Fruit fly (Drosophila melanogaster) whole organism, wandering third instar larva: Measurements from ENCODE around the gene CG33514.

ENCODE experiments used
- Abd-B ChIP-seq: fragments of >200 bp; optimal IDR thresholded peaks from 2 replicates; lab custom pipeline; 2017; ENCODE audit warnings: missing biosample characterization, missing genetic modification characterization
- CG9705 ChIP-seq: fragments of 200-800 bp; sonication (Bioruptor generic); optimal IDR thresholded peaks from 2 replicates; lab custom pipeline; 2018; ENCODE audit warnings: missing biosample characterization, mild to moderate bottlenecking, missing genetic modification characterization
- Dfd ChIP-seq: fragments of >200 bp; optimal IDR thresholded peaks from 2 replicates; lab custom pipeline; 2017; ENCODE audit warnings: missing biosample characterization, missing genetic modification characterization
- GATAd ChIP-seq: sonication (Bioruptor generic); optimal IDR thresholded peaks from 2 replicates; lab custom pipeline; 2016; ENCODE audit warnings: missing biosample characterization, missing genetic modification characterization
- HLH106 ChIP-seq: fragments of 200-800 bp; optimal IDR thresholded peaks from 3 replicates; lab custom pipeline; 2019; ENCODE audit warnings: missing biosample characterization, mild to moderate bottlenecking, missing genetic modification characterization, moderate library complexity
- Hnf4 ChIP-seq: fragments of 200-800 bp; sonication (Bioruptor generic); optimal IDR thresholded peaks from 2 replicates; lab custom pipeline; 2016; ENCODE audit warnings: missing biosample characterization, mild to moderate bottlenecking, missing genetic modification characterization
- Hr83 ChIP-seq: fragments of 200-300 bp; sonication (Bioruptor generic); optimal IDR thresholded peaks from 2 replicates; lab custom pipeline; 2016; ENCODE audit warnings: missing biosample characterization, mild to moderate bottlenecking, missing genetic modification characterization, moderate library complexity; ENCODE audit not compliant: poor library complexity, severe bottlenecking
- Myc ChIP-seq: fragments of >200 bp; optimal IDR thresholded peaks from 2 replicates; lab custom pipeline; 2017
- OdsH ChIP-seq: fragments of 200-800 bp; sonication (Bioruptor generic); optimal IDR thresholded peaks from 2 replicates; lab custom pipeline; 2016; ENCODE audit warnings: missing biosample characterization, mild to moderate bottlenecking, missing genetic modification characterization
- Sp1 ChIP-seq: fragments of 200-800 bp; sonication (Bioruptor generic); optimal IDR thresholded peaks from 3 replicates; lab custom pipeline; 2019; ENCODE audit warnings: missing biosample characterization, mild to moderate bottlenecking, missing genetic modification characterization, moderate library complexity
- ey ChIP-seq: fragments of 200-800 bp; sonication (Bioruptor generic); optimal IDR thresholded peaks from 2 replicates; lab custom pipeline; 2016; ENCODE audit warnings: missing biosample characterization, missing genetic modification characterization
- foxo ChIP-seq, 2 experiments: fragments of 200-800 bp; sonication (Bioruptor generic); optimal IDR thresholded peaks; 2 replicates in 1 of 2; 3 replicates in 1 of 2; lab custom pipeline; 2016 to 2017; ENCODE audit warnings: missing biosample characterization in 2 of 2, missing genetic modification characterization in 2 of 2
- jim ChIP-seq: fragments of 175-275, 200-325 bp; sonication (Bioruptor generic); optimal IDR thresholded peaks from 2 replicates; lab custom pipeline; 2016; ENCODE audit warnings: missing biosample characterization, mild to moderate bottlenecking, missing genetic modification characterization
- pan ChIP-seq: fragments of >200 bp; optimal IDR thresholded peaks from 2 replicates; lab custom pipeline; 2017
- sage ChIP-seq: fragments of 200-800 bp; sonication (Bioruptor generic); optimal IDR thresholded peaks from 2 replicates; lab custom pipeline; 2016; ENCODE audit warnings: missing biosample characterization, mild to moderate bottlenecking, missing genetic modification characterization
- sv ChIP-seq: fragments of 200-800 bp; sonication (Bioruptor generic); optimal IDR thresholded peaks from 3 replicates; lab custom pipeline; 2016; ENCODE audit warnings: missing biosample characterization, missing genetic modification characterization
- usp ChIP-seq: fragments of >200 bp; optimal IDR thresholded peaks from 2 replicates; lab custom pipeline; 2017; ENCODE audit warnings: missing biosample characterization, missing genetic modification characterization

Gene CG33514

dm6 chr3L:4415326-4416274 is 50.4 kb downstream of the CG33514 start:
- no peak for TF ChIP-seq Myc
- TF ChIP-seq pan: no peak
- no peak for TF ChIP-seq usp (GFP tag; lab: Kevin White, UChicago)
- TF ChIP-seq sage (GFP tag; lab: Kevin White, UChicago): no peak
- TF ChIP-seq Hr83 (GFP tag; lab: Kevin White, UChicago): no peak
- TF ChIP-seq OdsH (GFP tag; lab: Kevin White, UChicago): no peak
- no peak for TF ChIP-seq foxo (GFP tag; optimal IDR thresholded peaks at IDR 0.05; lab: Kevin White, UChicago)
- TF ChIP-seq Dfd (GFP tag; lab: Kevin White, UChicago): no peak
- TF ChIP-seq HLH106 (tag; lab: Kevin White, UChicago): no peak
- TF ChIP-seq jim (GFP tag; lab: Kevin White, UChicago): no peak
- no peak for TF ChIP-seq ey (GFP tag; lab: Kevin White, UChicago)
- TF ChIP-seq Hnf4 (GFP tag; lab: Kevin White, UChicago): no peak
- no peak for TF ChIP-seq Abd-B (GFP tag; lab: Kevin White, UChicago)
- no peak for TF ChIP-seq sv (GFP tag; lab: Kevin White, UChicago)
- no peak for TF ChIP-seq CG9705 (GFP tag; lab: Kevin White, UChicago)
- no peak for TF ChIP-seq GATAd (GFP tag; lab: Kevin White, UChicago)
- no peak for TF ChIP-seq Sp1
